Fruit fly (Drosophila melanogaster): ENCODE measurements around the gene Ugt36A1.

- TF ChIP-seq so (GFP tag; IDR thresholded peaks at IDR 0.05) (no peak), dmrt11E (tag; optimal IDR thresholded peaks at IDR 0.05) (no peak), CG34422 (GFP tag; IDR thresholded peaks at IDR 0.05) (no peak), Nf-YB (GFP tag; optimal IDR thresholded peaks at IDR 0.05) (peak; percentile 56), run (tag; optimal IDR thresholded peaks at IDR 0.05) (peak; percentile 62), CG18599 (GFP tag; optimal IDR thresholded peaks at IDR 0.05) (no peak), zen (tag; optimal IDR thresholded peaks at IDR 0.05) (no peak), br (optimal IDR thresholded peaks at IDR 0.05) (no peak), CG11085 (GFP tag; IDR thresholded peaks at IDR 0.05) (no peak), Neu2 (GFP tag; optimal IDR thresholded peaks at IDR 0.05; ENCODE audit: borderline replicate concordance) (no peak)
These were observed at the start of gene Ugt36A1 for dm6 chr2L:3618818-3619362.
